Worm (Caenorhabditis elegans) whole organism, L4/young adult: Measurements from ENCODE around the gene F10E7.1.

ENCODE experiments used
- dao-5 ChIP-seq: sonication (generic microtip); optimal IDR thresholded peaks from 2 replicates; lab custom pipeline; 2016; ENCODE audit warnings: missing genotype, missing genetic modification characterization, moderate library complexity, missing compliant biosample characterization
- him-1 ChIP-seq: sonication (generic microtip); optimal IDR thresholded peaks from 2 replicates; lab custom pipeline; 2016; ENCODE audit warnings: missing genotype, missing genetic modification reagents, missing genetic modification characterization, missing compliant biosample characterization

DNA sequence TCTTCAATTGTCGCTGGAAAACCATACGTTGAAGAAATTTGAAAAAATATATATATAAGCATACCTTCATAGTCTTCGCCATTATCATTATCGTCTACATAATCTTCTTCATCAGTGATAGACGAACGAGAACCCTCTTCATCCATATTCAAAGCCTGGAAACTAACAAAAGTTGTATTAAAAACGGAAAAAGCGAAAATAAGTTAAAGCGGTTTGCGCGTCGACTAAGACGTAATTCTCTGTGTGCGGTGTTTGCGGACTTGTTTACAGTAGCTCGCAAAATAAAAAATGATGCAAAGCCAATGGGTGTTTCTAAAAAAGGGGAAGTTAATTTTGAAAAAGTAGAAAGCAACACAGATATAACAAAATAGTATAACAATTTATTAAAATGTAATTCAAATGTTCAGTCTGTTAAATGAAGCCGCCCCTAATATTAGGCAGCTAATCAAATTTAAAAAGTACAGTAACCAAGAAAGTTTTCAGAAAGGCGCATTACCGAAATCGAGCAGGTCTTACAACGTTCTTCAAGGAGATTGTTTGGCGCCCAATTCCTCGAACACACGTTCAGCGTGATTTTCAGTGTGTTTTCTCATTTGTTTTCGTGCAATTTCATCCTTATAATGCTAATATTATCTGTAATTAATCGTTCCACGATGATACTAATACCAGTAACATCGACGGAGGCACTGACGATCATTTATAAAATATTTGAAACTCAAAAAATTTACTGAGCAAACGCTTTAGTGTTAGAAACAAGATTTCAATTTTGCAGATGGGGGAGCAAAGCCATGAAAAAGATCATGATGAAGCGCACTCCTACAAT, 5.5 kb downstream of the F10E7.1 start, which contains the start of the genes T07F8.4 and gld-3:
- no peak for TF ChIP-seq him-1
- TF ChIP-seq dao-5 (tag; lab: Kevin White, UChicago): no peak
